Worm (Caenorhabditis elegans) whole organism, L3 larva: Measurements from ENCODE around the gene srh-83.

Source experiments
- ama-1 ChIP-seq: fragments of 150-350 bp; optimal IDR thresholded peaks from 2 replicates; lab custom pipeline; 2018
- egl-27 ChIP-seq: sonication (generic microtip); optimal IDR thresholded peaks from 4 replicates; lab custom pipeline; 2017; ENCODE audit warnings: missing biosample characterization, missing genetic modification reagents, missing genetic modification characterization
- elt-2 ChIP-seq: sonication (generic microtip); optimal IDR thresholded peaks from 2 replicates; lab custom pipeline; 2016; ENCODE audit warnings: missing genetic modification reagents, mild to moderate bottlenecking, missing genetic modification characterization, missing compliant biosample characterization
- mdl-1 ChIP-seq: fragments of 150-350 bp; optimal IDR thresholded peaks from 2 replicates; lab custom pipeline; 2014; ENCODE audit warnings: missing biosample characterization, missing genetic modification characterization
- nhr-25 ChIP-seq: sonication (generic microtip); optimal IDR thresholded peaks from 2 replicates; lab custom pipeline; 2017; ENCODE audit warnings: missing biosample characterization, missing genetic modification characterization
- nhr-76 ChIP-seq: fragments of 150-350 bp; sonication (generic microtip); optimal IDR thresholded peaks from 5 replicates; lab custom pipeline; 2014; ENCODE audit warnings: missing biosample characterization, missing genetic modification characterization
- pqm-1 ChIP-seq: fragments of 150-350 bp; optimal IDR thresholded peaks from 2 replicates; lab custom pipeline; 2017; ENCODE audit warnings: missing biosample characterization, missing genetic modification characterization, inconsistent platforms
- tbx-2 ChIP-seq: sonication (generic microtip); optimal IDR thresholded peaks from 2 replicates; lab custom pipeline; 2016; ENCODE audit warnings: mild to moderate bottlenecking, missing genetic modification characterization, missing compliant biosample characterization
- unc-62 ChIP-seq: fragments of 150-350 bp; sonication (generic microtip); optimal IDR thresholded peaks from 4 replicates; lab custom pipeline; 2014; ENCODE audit warnings: missing biosample characterization, missing genetic modification reagents, missing genetic modification characterization

DNA sequence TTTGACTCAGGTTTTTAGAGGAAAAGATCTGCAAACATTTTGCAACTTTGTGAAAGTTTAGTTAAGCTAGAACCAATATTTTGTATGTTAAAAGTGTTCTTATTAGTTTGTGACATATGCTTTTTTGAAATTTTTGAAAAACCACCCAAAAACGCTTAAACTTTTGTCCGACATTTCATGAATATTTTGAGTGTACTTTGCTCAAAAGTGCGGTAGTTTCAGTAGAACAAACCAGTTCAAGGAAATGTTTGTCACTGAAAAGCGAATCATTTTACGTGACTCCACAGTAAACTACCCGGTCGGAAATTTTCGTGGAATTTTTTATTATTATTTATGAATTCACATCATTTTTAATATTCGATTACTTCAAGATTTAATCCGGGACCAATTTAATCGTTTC lies 20.2 kb downstream of the srh-83 start, which contains the start of gene pitr-5:
- no peak for TF ChIP-seq nhr-25 (tag; lab: Kevin White, UChicago)
- TF ChIP-seq pqm-1 (tag; lab: Kevin White, UChicago), result no peak
- no peak for TF ChIP-seq tbx-2 (tag; lab: Kevin White, UChicago)
- no peak for TF ChIP-seq nhr-76 (tag; lab: Kevin White, UChicago)
- TF ChIP-seq ama-1 (lab: Kevin White, UChicago), result no peak
- no peak for TF ChIP-seq egl-27 (tag; lab: Kevin White, UChicago)
- TF ChIP-seq unc-62 (GFP tag; lab: Kevin White, UChicago), result no peak
- no peak for TF ChIP-seq elt-2
- TF ChIP-seq mdl-1 (tag; lab: Kevin White, UChicago), result no peak
